Fruit fly (Drosophila melanogaster) Kc167 (cell line): ENCODE results near the gene Nlg2.

Experiments
- Myc ChIP-seq: fragments of >200 bp; optimal IDR thresholded peaks from 2 replicates; lab custom pipeline; 2017; ENCODE audit warnings: missing external identifiers
- Sin3A ChIP-seq: fragments of >200 bp; optimal IDR thresholded peaks from 2 replicates; lab custom pipeline; 2018; ENCODE audit warnings: missing external identifiers
- h ChIP-seq: fragments of >200 bp; optimal IDR thresholded peaks from 3 replicates; lab custom pipeline; 2018; ENCODE audit warnings: missing external identifiers
- insv ChIP-seq: fragments of >200 bp; optimal IDR thresholded peaks from 3 replicates; lab custom pipeline; 2018; ENCODE audit warnings: missing external identifiers
- psq ChIP-seq: fragments of >200 bp; optimal IDR thresholded peaks from 2 replicates; lab custom pipeline; 2017; ENCODE audit warnings: missing external identifiers
- ttk ChIP-seq: sonication (Bioruptor generic); optimal IDR thresholded peaks from 2 replicates; lab custom pipeline; 2017; ENCODE audit warnings: missing external identifiers

The Nlg2 gene

DNA sequence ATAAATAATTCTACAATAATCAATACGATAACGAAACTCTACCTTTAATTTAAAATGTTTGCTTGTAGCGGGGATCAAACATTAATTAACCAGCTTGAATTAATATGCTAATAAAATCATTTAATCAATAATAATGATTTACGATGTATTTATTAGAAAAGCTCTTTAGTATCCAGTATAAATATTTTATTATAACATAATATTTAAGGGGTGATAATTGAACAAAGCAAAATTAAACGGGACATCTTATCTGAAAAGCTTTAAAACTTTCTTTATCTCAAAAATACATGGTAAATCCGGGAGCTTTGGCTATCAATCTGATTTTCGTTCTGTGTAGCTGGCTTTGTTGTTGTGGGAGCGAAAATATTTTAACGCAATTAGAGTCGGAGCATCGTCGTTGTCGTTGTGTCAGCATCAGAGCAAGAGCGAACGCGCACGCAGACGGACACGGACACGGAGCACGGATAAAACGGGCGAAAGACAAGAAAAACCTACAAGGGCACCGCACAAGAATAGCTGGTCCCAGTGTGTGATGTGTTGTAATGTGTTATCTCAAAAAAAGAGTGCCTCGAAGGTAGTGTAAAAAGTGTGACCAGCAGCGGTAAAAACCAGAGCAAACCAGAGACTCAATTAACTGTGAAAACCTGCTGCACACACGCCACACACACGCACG lies at the start of gene Nlg2:
Gene Nlg2 (plus strand): TSS at position 375 of the 673 bp plus-strand sequence.
- TF ChIP-seq psq (no peak), h (lab: Kevin White, UChicago) (no peak), Sin3A (lab: Kevin White, UChicago) (no peak), insv (lab: Kevin White, UChicago) (no peak), ttk (lab: Kevin White, UChicago) (no peak), Myc (no peak)

DNA sequence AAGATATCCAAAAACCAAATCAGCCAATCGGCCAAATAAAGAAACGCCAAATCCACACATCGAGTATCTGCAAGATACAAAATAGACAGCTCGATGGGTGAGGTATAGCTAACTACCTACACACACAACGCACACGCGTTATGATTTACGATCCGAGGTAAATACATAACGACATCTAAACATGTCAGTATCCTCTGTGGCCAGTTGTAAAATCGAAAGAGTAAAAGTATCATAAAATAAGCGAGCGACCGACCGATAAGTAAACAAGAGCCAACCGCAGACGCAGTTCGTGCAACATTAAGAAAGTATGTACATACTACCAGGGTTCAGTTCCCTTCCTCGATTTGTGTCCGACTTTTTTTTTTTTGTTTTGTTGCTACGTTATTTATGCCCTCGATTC lies 48.4 kb upstream of the Nlg2 start:
- TF ChIP-seq Sin3A (lab: Kevin White, UChicago) (no peak), Myc (no peak), insv (lab: Kevin White, UChicago) (no peak)

DNA sequence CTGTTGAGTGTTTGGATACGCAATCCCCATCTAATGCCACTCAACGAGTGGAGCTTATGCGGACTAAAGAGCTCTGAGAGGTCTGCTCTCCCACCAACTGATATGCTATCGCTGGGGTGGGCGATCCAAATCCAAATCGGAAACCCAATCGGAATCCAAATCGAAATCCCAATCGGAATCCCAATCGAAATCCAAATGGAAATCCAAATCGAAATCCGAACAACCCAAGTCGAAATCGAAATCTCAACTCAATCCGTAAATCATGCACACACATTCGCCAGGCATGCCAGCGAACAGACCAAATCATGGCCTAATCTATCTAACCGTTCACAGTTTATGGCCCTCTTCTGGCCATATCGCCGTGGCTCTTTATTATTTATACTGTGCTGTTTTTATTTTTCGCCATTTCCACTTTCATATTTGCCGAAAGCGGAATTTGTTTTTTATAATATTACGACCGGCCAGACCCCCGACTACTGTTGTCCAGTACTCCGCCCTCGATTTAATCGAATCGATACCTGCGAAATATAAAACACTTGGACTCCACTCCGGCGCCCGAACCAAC lies 47.1 kb upstream of the Nlg2 start:
- TF ChIP-seq ttk (lab: Kevin White, UChicago) (no peak), Sin3A (lab: Kevin White, UChicago) (no peak), insv (lab: Kevin White, UChicago) (no peak), h (lab: Kevin White, UChicago) (no peak), Myc (no peak), psq (no peak)

DNA sequence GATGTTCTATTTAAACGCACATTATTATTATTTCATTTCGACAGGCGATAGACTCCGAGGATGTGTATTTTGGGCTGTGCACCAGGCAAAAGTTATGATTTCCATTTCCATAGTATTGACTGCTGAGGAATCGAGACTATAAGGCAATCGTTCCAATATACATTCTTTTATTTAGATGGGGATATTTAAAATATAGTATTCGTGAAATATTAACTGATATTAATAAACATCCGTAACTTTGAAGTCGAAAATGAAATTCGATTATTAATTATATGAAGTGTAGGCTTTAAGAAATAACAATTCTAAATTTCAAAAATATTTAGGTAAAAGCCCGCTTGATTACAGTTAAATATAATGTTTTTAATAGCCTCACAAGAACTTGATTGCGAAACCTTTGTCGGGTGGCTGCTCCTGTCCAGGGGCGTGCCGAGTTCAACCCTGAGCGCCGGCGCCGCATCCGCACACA lies 44.4 kb upstream of the Nlg2 start:
- TF ChIP-seq psq (no peak), ttk (lab: Kevin White, UChicago) (no peak), insv (lab: Kevin White, UChicago) (no peak)

DNA sequence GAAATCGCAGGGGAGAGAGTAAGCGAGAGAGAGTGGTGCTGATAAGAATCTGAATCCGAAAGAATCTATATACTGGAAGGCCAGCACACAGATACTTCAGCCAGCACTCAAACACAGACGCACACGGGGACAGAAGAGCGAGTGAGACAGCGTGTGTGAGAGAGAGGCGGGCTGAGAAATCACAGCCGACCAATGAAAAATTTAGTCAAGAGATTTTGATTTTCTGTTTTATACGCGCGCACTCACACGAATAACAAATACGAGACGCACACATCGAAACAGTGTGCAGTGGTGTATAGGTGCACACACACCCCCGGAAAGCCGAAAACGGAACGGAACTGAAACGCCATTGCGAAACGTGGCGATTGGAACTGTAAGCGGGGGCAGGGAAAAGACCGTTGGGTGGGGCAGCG lies 41.0 kb upstream of the Nlg2 start:
- TF ChIP-seq psq: no peak
- TF ChIP-seq ttk (lab: Kevin White, UChicago): no peak

DNA sequence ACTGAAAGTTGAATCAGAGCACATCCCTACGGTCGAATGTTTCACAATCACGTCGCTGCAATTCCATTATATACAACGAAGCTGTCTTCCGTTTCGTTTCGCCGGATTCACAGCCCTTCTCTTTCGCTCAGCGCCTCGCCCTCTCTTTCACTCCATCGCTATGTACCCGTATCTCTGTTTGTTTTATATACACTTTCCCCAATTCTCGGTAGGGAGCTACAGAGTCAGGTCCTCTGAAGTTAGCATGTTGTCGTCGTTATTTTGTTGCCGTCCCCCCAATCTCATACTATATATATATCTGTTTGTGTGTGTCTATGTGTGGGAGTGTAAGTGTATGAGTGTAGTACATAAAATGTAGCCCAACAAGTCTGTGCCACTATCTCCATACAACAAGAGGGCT lies 38.6 kb upstream of the Nlg2 start:
- TF ChIP-seq Myc (no peak), ttk (lab: Kevin White, UChicago) (no peak), Sin3A (lab: Kevin White, UChicago) (no peak), h (lab: Kevin White, UChicago) (no peak), psq (no peak), insv (lab: Kevin White, UChicago) (no peak)

DNA sequence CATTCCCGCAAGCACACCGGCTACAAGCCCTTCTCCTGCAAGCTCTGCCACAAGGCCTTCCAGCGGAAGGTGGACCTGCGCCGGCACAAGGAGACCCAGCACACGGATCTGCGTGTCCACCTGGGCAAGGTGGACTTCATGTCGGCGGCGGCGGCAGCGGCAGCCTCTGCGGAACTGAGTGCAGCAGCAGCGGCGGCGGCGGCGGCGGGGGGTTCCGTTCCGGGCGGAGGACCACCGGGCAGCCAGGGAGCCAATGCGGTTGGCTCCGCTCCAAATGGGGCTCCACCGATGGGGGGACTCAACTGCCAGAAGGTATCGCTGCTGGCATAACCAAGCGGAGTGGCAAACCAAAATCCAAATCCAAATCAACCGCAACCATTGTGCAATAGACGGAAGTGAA lies 36.9 kb upstream of the Nlg2 start:
- TF ChIP-seq psq (no peak), Myc (no peak), Sin3A (lab: Kevin White, UChicago) (no peak), h (lab: Kevin White, UChicago) (no peak), insv (lab: Kevin White, UChicago) (no peak), ttk (lab: Kevin White, UChicago) (no peak)

DNA sequence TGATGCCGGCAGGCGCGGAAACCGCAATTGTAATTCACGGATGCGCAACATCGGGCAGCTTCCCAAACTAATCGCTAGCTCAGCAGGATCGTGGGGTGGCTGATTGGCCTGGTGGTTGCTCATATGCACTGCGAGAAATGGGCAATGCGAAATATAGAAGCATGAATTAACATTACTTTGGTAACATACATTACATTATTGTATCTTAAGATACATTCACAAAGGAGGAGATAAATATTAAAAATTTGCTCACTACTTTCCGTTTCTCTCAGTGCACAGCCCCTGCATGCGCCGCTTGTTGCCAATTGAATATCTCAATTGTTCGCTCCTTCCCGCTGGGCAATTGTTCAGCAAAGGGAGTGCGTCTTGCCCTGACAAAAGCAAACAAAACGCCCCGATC lies 33.4 kb upstream of the Nlg2 start:
- no peak for TF ChIP-seq h (lab: Kevin White, UChicago)
- no peak for TF ChIP-seq psq
- TF ChIP-seq Myc: no peak

DNA sequence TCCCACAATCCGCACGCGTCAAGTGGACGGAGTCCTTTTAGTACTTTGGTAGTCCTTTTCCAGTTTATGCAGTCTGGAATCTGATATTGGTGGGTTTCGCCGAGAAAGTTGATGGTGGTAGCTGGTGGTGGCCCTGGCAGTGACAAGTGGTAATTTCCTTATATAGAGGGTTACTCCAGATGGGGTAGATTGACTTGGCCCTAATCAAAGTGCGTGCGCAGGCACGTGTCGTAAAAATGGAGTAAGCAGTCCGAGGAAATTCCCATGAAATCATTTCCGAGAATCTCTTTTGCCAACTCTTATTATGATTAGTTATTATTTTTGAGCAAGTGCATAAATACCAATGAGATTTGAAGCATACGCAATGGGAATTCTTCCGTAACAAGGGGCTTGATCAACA lies 31.3 kb upstream of the Nlg2 start:
- TF ChIP-seq psq: no peak
- TF ChIP-seq Myc: no peak
- TF ChIP-seq ttk (lab: Kevin White, UChicago): no peak
- TF ChIP-seq insv (lab: Kevin White, UChicago): no peak
- TF ChIP-seq h (lab: Kevin White, UChicago): no peak
- no peak for TF ChIP-seq Sin3A (lab: Kevin White, UChicago)

DNA sequence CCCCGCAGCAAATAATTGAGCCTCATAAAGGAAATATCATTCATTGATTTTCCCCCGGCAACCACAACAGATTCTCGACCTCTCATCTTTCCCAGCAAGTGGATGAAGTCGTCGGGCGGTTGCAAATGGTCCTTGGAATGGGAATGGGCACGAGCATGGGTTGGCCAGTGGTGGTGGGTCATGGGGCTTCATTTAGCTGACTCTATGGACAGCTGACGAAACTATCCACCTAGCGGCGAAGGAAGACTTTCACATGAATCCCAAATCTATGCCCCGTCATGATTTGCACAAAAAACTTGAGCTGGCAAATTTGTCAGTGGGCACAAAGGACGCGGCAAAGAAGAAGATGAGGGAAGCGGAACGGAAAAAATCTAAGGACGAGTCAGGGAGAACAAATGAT lies 23.7 kb upstream of the Nlg2 start:
- TF ChIP-seq psq (no peak), insv (lab: Kevin White, UChicago) (no peak), Sin3A (lab: Kevin White, UChicago) (no peak), ttk (lab: Kevin White, UChicago) (no peak), h (lab: Kevin White, UChicago) (no peak), Myc (no peak)

DNA sequence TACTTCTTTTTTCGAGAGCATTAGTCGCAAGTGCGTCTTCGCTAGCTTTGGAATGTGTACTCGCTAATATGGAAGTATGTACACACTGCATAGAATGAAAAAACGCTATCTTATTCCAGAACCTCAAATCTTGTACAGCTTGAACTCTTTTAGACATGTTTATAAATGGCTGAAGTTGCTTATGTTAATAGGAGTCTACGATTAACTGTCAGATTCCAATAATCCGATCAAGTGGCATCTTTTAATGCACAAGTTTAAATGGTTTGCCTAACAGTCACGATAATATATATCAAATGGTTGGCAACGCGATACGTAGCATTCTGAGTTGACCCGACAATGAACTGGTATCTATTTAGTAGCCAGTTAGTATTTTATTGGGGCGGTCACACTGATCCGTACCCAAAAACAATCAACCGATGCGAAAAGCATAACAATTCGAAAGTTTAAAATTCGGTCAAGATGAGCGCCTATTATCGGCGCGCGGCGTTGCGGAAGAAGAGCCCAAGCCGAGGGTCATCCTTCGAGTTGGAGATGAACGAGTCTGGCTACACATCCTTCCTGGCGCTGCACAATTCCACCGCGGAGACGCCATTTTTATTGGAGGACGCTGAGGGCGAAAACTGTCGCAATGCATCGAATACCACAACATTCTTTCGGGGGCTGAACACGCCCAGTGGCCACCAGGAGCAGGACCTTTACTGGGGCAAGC lies 22.6 kb upstream of the Nlg2 start, which contains the start of gene Rca1:
Gene Rca1 (plus strand): TSS at position 353 of the 709 bp plus-strand sequence.
- no peak for TF ChIP-seq ttk (lab: Kevin White, UChicago)
- no peak for TF ChIP-seq h (lab: Kevin White, UChicago)
- TF ChIP-seq Myc: no peak
- TF ChIP-seq insv (lab: Kevin White, UChicago): no peak
- no peak for TF ChIP-seq psq
- TF ChIP-seq Sin3A (lab: Kevin White, UChicago): no peak

DNA sequence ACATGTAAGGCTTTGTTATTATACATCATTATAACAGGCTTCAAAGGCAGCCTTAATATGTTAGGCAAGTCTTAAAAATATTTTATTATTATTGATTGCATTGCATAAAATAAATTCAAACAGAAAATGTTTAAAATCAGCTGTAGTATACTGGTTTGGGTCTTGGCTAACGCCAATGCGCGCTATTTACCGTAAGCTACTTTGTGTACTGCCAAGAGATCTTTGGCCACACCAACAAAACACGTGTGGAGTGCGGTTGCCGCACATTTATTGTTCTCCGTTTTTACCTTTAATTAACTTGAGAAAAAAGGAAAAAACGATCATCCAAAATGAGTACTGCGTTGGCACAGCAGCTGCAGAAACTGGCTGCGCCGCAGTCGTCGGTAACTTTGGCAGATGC lies 20.8 kb upstream of the Nlg2 start:
- TF ChIP-seq ttk (lab: Kevin White, UChicago) (no peak), Myc (no peak), psq (no peak), h (lab: Kevin White, UChicago) (no peak), insv (lab: Kevin White, UChicago) (no peak), Sin3A (lab: Kevin White, UChicago) (no peak)
